Worm (Caenorhabditis elegans) whole organism, L3 larva: ENCODE measurements around the gene rgr-1.

Experiments
- daf-12 ChIP-seq: fragments of 150-350 bp; optimal IDR thresholded peaks from 2 replicates; lab custom pipeline; 2014; ENCODE audit warnings: missing biosample characterization, missing genetic modification reagents, missing genetic modification characterization
- fos-1 ChIP-seq: fragments of 150-350 bp; optimal IDR thresholded peaks from 2 replicates; lab custom pipeline; 2014; ENCODE audit warnings: missing biosample characterization, missing genetic modification characterization
- nhr-77 ChIP-seq: fragments of 150-350 bp; optimal IDR thresholded peaks from 2 replicates; lab custom pipeline; 2014; ENCODE audit warnings: missing biosample characterization, missing genetic modification characterization
- pha-4 ChIP-seq: fragments of 150-350 bp; optimal IDR thresholded peaks from 2 replicates; lab custom pipeline; 2014; ENCODE audit warnings: missing biosample characterization, missing genetic modification reagents, missing genetic modification characterization
- zag-1 ChIP-seq: fragments of 150-350 bp; optimal IDR thresholded peaks from 2 replicates; lab custom pipeline; 2014; ENCODE audit warnings: missing biosample characterization, missing genetic modification characterization
- ztf-11 ChIP-seq: fragments of 150-350 bp; optimal IDR thresholded peaks from 2 replicates; lab custom pipeline; 2014; ENCODE audit warnings: missing biosample characterization, missing genetic modification characterization

- TF ChIP-seq zag-1 (tag; lab: Kevin White, UChicago) (no peak), fos-1 (tag; lab: Kevin White, UChicago) (no peak), daf-12 (tag; lab: Kevin White, UChicago) (no peak), nhr-77 (tag; lab: Kevin White, UChicago) (no peak), ztf-11 (no peak), pha-4 (tag; lab: Kevin White, UChicago) (no peak)
These were observed 2.6 kb upstream of the rgr-1 start for ce11 chrIII:9390924-9391323.
